Fruit fly (Drosophila melanogaster): ENCODE data around the gene Rhau.
A peak's percentile ranks its signal among the peaks of the same experiment; 100 is the strongest.

The Rhau gene

dm6 chr2L:20778380-20778779, 20.6 kb upstream of the Rhau start (continued):
- peak in 1 of 2 experiments; percentile 57 for TF ChIP-seq tll (GFP tag; optimal IDR thresholded peaks at IDR 0.05)
- no peak for TF ChIP-seq CG3163 (GFP tag; optimal IDR thresholded peaks at IDR 0.05)
- no peak for TF ChIP-seq CG13296 (GFP tag; optimal IDR thresholded peaks at IDR 0.05)
- TF ChIP-seq eve (GFP tag; optimal IDR thresholded peaks at IDR 0.05), result peak in 1 of 2 experiments; percentile 28

DNA sequence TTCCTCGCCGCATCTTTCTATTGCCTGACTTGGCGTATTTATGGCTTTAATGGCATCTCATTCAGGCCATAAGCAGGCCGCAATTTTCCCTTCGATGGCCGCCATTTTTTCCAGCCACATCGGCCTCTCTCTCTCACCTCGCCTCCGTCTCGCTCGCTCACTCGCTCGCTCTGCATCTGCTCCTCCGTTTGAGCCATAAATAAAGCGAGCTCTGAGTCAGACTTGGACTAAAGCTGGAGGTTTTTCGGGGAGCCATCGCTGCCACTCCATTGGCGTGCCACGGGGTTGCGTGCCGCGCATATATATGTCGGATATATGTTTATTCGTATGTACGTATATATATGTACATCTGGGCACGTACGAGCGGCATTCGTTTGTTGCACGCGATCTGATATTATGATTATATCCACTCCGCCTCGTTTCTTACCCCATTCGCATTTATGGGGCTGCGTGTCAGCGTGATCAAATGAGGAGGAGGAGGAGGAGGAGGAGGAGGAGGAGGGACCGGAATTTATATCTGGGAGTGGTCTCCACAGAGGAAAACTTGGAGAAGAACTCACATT, 19.2 kb upstream of the Rhau start:
- TF ChIP-seq CG17385 (GFP tag; optimal IDR thresholded peaks at IDR 0.05) (no peak), cad (GFP tag; optimal IDR thresholded peaks at IDR 0.05) (peak; percentile 89), CG8089 (GFP tag; optimal IDR thresholded peaks at IDR 0.05) (no peak), CG10543 (GFP tag; optimal IDR thresholded peaks at IDR 0.05) (no peak), z (GFP tag; IDR thresholded peaks at IDR 0.05) (peak; percentile 60; the same call in 1 of the 3 replicates), pnt (GFP tag; optimal IDR thresholded peaks at IDR 0.05) (no peak), CG10654 (GFP tag; optimal IDR thresholded peaks at IDR 0.05) (no peak), Oli (tag; optimal IDR thresholded peaks at IDR 0.05) (no peak), Nf-YC (tag; optimal IDR thresholded peaks at IDR 0.05) (peak; percentile 68), gro (GFP tag; optimal IDR thresholded peaks at IDR 0.05) (no peak), fd64A (GFP tag; optimal IDR thresholded peaks at IDR 0.05) (no peak), CG10959 (GFP tag; IDR thresholded peaks at IDR 0.05) (no peak), CG10321 (GFP tag; IDR thresholded peaks at IDR 0.05) (0 out of 2 replicates have a peak, but pooled peaks have one; percentile 21), Nf-YB (GFP tag; optimal IDR thresholded peaks at IDR 0.05) (peak; percentile 87), phol (tag; optimal IDR thresholded peaks at IDR 0.05) (peak; percentile 16), Med (GFP tag) (peak; percentile 38), CG18619 (GFP tag; optimal IDR thresholded peaks at IDR 0.05) (no peak), CG1832 (GFP tag; optimal IDR thresholded peaks at IDR 0.05) (peak; percentile 71), tup (GFP tag; optimal IDR thresholded peaks at IDR 0.05) (no peak), CG5180 (GFP tag; optimal IDR thresholded peaks at IDR 0.05) (no peak)

dm6 chr2L:20775941-20776340, 18.2 kb upstream of the Rhau start:
- TF ChIP-seq unpg (GFP tag; optimal IDR thresholded peaks at IDR 0.05), result no peak
- TF ChIP-seq crol (GFP tag; IDR thresholded peaks at IDR 0.05), result peak; percentile 41; the same call in 1 of the 2 replicates
- peak; percentile 56 for TF ChIP-seq sug (tag; optimal IDR thresholded peaks at IDR 0.05)
- 0 out of 2 replicates have a peak, but pooled peaks have one; percentile 27 for TF ChIP-seq CG11085 (GFP tag; IDR thresholded peaks at IDR 0.05)
- peak; percentile 55 for TF ChIP-seq exex (tag; optimal IDR thresholded peaks at IDR 0.05)

DNA sequence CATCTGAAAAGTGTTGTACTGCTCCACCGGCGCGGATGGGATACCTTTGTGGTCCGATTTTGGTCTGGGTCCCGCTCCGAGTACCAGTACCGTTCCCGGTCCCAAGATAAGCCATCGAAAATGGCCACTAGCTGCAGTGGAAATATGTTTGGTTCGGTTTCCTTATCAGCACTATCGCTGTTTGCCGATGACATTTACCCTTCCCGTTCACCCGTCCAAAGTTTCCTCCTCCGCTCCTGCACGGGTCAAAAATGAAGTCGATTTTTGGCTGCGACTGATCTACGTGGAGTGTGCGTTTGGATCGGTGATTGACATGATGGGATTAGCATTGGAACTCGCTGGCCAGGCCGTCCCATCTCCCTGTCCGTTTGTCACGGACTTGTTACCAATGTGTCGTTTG, 16.7 kb upstream of the Rhau start:
- TF ChIP-seq Hr78 (GFP tag; optimal IDR thresholded peaks at IDR 0.05) (peak in 1 of 2 experiments; percentile 56), CkIIα-i1 (GFP tag; IDR thresholded peaks at IDR 0.05) (no peak), GATAe (GFP tag; conservative IDR thresholded peaks at IDR 0.05) (0 out of 2 replicates have a peak, but pooled peaks have one; percentile 26), CG18599 (GFP tag; optimal IDR thresholded peaks at IDR 0.05) (no peak), crol (GFP tag; IDR thresholded peaks at IDR 0.05) (peak; percentile 63), pan (optimal IDR thresholded peaks at IDR 0.05) (no peak), pan (GFP tag; optimal IDR thresholded peaks at IDR 0.05 in 1 of 2, IDR thresholded peaks at IDR 0.05 in 1 of 2) (peak in 1 of 2 experiments; percentile 20), Gug (GFP tag; IDR thresholded peaks at IDR 0.05) (no peak), grn (GFP tag; optimal IDR thresholded peaks at IDR 0.05) (peak; percentile 19), pho (GFP tag; optimal IDR thresholded peaks at IDR 0.05) (no peak), YL-1 (GFP tag; optimal IDR thresholded peaks at IDR 0.05) (no peak)

All from whole organism, embryonic.